Fruit fly (Drosophila melanogaster): Measurements from ENCODE around the gene CG34302.

DNA sequence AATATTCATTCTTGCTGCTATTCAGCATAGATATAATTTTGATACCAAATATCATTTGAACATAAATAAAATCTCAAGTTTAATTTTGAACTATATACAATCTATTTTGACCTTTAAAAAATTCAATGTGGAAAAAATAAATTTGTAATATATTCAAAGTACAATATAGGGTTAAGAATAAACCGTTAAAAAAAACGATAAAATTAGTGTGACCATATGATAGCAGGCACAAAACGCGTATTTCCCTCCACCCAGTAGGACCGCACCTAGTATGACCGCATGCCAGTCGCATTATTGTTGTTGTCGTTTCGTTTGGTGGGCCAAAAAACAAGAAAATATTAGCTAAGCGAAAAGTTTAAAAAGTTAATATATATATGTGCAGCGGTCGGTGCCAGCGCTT, 30.6 kb downstream of the CG34302 start, which contains the start of gene CG8516:
- TF ChIP-seq Ets96B (tag; optimal IDR thresholded peaks at IDR 0.05) (no peak), CG16779 (tag; optimal IDR thresholded peaks at IDR 0.05) (no peak), CG6792 (GFP tag; optimal IDR thresholded peaks at IDR 0.05) (no peak), salr (GFP tag; optimal IDR thresholded peaks at IDR 0.05) (no peak)
